Worm (Caenorhabditis elegans) whole organism, L1 larva: ENCODE data around the gene C16C10.9.

Experiments
- C04F5.9 ChIP-seq: sonication (generic microtip); optimal IDR thresholded peaks from 2 replicates; lab custom pipeline; 2016; ENCODE audit warnings: missing genetic modification characterization, missing compliant biosample characterization
- C16A3.4 ChIP-seq: fragments of 150-350 bp; optimal IDR thresholded peaks from 2 replicates; lab custom pipeline; 2014; ENCODE audit warnings: missing biosample characterization, missing genetic modification characterization
- C34B4.2 ChIP-seq: sonication (generic microtip); optimal IDR thresholded peaks from 2 replicates; lab custom pipeline; 2017; ENCODE audit warnings: mild to moderate bottlenecking, missing genetic modification characterization, missing compliant biosample characterization
- F16B12.6 ChIP-seq: fragments of 150-350 bp; optimal IDR thresholded peaks from 2 replicates; lab custom pipeline; 2014; ENCODE audit warnings: missing biosample characterization, missing genetic modification characterization
- Y116A8C.19 ChIP-seq: sonication (generic microtip); optimal IDR thresholded peaks from 2 replicates; lab custom pipeline; 2016; ENCODE audit warnings: missing compliant biosample characterization, missing genetic modification characterization, borderline replicate concordance
- aly-2 ChIP-seq: fragments of 150-350 bp; optimal IDR thresholded peaks from 2 replicates; lab custom pipeline; 2014; ENCODE audit warnings: missing biosample characterization, missing genetic modification characterization
- ama-1 ChIP-seq: fragments of 150-350 bp; optimal IDR thresholded peaks from 2 replicates; lab custom pipeline; 2014
- ceh-63 ChIP-seq: fragments of 200-800 bp; sonication (Bioruptor generic); optimal IDR thresholded peaks from 2 replicates; lab custom pipeline; 2018; ENCODE audit warnings: mild to moderate bottlenecking, missing genetic modification characterization, missing compliant biosample characterization
- ceh-8 ChIP-seq: fragments of 200-800 bp; sonication (Bioruptor generic); optimal IDR thresholded peaks from 2 replicates; lab custom pipeline; 2018; ENCODE audit warnings: mild to moderate bottlenecking, missing genetic modification characterization, moderate library complexity, missing compliant biosample characterization
- ceh-88 ChIP-seq: fragments of 200-800 bp; sonication (Bioruptor generic); IDR thresholded peaks from 2 replicates; pipeline ENCODE4 v1.3.6; 2022; ENCODE audit warnings: missing genetic modification characterization, missing compliant biosample characterization
- ceh-90 ChIP-seq: sonication (generic microtip); optimal IDR thresholded peaks from 2 replicates; lab custom pipeline; 2016; ENCODE audit warnings: missing genetic modification characterization, missing compliant biosample characterization
- efl-1 ChIP-seq, 4 experiments: fragments of 150-350 bp; optimal IDR thresholded peaks in 3 of 4; peaks in 1 of 4; 1 replicate in 1 of 4; 2 replicates in 3 of 4; lab custom pipeline; 2014; ENCODE audit warnings: missing biosample characterization in 2 of 4, missing genetic modification characterization in 2 of 4, missing genetic modification reagents in 2 of 4
- efl-3 ChIP-seq: fragments of 200-800 bp; sonication (Bioruptor generic); optimal IDR thresholded peaks from 2 replicates; lab custom pipeline; 2018; ENCODE audit warnings: mild to moderate bottlenecking, missing genetic modification characterization, missing compliant biosample characterization
- egl-13 ChIP-seq: sonication (generic microtip); optimal IDR thresholded peaks from 2 replicates; lab custom pipeline; 2016; ENCODE audit warnings: missing genotype, missing genetic modification reagents, missing genetic modification characterization, missing compliant biosample characterization
- elt-2 ChIP-seq: sonication (generic microtip); optimal IDR thresholded peaks from 2 replicates; lab custom pipeline; 2016; ENCODE audit warnings: missing genetic modification characterization, mild to moderate bottlenecking, inconsistent platforms, missing compliant biosample characterization, missing genetic modification reagents
- elt-3 ChIP-seq, 6 experiments: fragments of 150-350 bp in 1 of 6; sonication (generic microtip); optimal IDR thresholded peaks; 2 replicates each; lab custom pipeline; 2017 to 2018; ENCODE audit warnings: missing biosample characterization in 6 of 6, missing genetic modification characterization in 6 of 6, inconsistent platforms in 1 of 6
- ets-5 ChIP-seq: fragments of 200-800 bp; sonication (Bioruptor generic); IDR thresholded peaks from 2 replicates; pipeline ENCODE4 v1.3.6; 2022; ENCODE audit warnings: missing genetic modification characterization, missing compliant biosample characterization
- fkh-10 ChIP-seq: sonication (generic microtip); optimal IDR thresholded peaks from 2 replicates; lab custom pipeline; 2017; ENCODE audit warnings: missing biosample characterization, missing genetic modification reagents, missing genetic modification characterization
- fkh-4 ChIP-seq: sonication (generic microtip); optimal IDR thresholded peaks from 2 replicates; lab custom pipeline; 2016; ENCODE audit warnings: missing compliant biosample characterization, missing genetic modification characterization, borderline replicate concordance
- fkh-8 ChIP-seq: sonication (generic microtip); optimal IDR thresholded peaks from 2 replicates; lab custom pipeline; 2016; ENCODE audit warnings: mild to moderate bottlenecking, missing genetic modification characterization, missing compliant biosample characterization
- fos-1 ChIP-seq: fragments of 150-350 bp; optimal IDR thresholded peaks from 2 replicates; lab custom pipeline; 2014; ENCODE audit warnings: missing biosample characterization, missing genetic modification characterization
- grh-1 ChIP-seq: fragments of 200-800 bp; sonication (Bioruptor generic); IDR thresholded peaks from 2 replicates; pipeline ENCODE4 v1.3.6; 2022; ENCODE audit warnings: missing genetic modification reagents, missing genetic modification characterization, missing compliant biosample characterization
- hlh-17 ChIP-seq: fragments of 200-800 bp; sonication (Bioruptor generic); optimal IDR thresholded peaks from 2 replicates; lab custom pipeline; 2018; ENCODE audit warnings: missing genetic modification characterization, mild to moderate bottlenecking, missing compliant biosample characterization, moderate library complexity, borderline replicate concordance
- lin-15B ChIP-seq: fragments of 150-350 bp; sonication (generic microtip); optimal IDR thresholded peaks from 3 replicates; lab custom pipeline; 2014; ENCODE audit warnings: missing biosample characterization, missing genetic modification characterization
- mab-9 ChIP-seq: fragments of 200-800 bp; sonication (Bioruptor generic); IDR thresholded peaks from 2 replicates; pipeline ENCODE4 v1.3.6; 2022; ENCODE audit warnings: missing genetic modification reagents, missing genetic modification characterization, missing compliant biosample characterization
- mdl-1 ChIP-seq, 2 experiments: fragments of 150-350 bp; optimal IDR thresholded peaks; 2 replicates each; lab custom pipeline; 2014 to 2017; ENCODE audit warnings: missing biosample characterization in 2 of 2, missing genetic modification characterization in 2 of 2, inconsistent platforms in 1 of 2
- mef-2 ChIP-seq: fragments of 150-350 bp; optimal IDR thresholded peaks from 2 replicates; lab custom pipeline; 2014; ENCODE audit warnings: missing biosample characterization, missing genetic modification characterization
- mep-1 ChIP-seq: fragments of 150-350 bp; optimal IDR thresholded peaks from 2 replicates; lab custom pipeline; 2014; ENCODE audit warnings: missing biosample characterization, missing genetic modification characterization
- nhr-237 ChIP-seq: fragments of 150-350 bp; optimal IDR thresholded peaks from 2 replicates; lab custom pipeline; 2014; ENCODE audit warnings: missing biosample characterization, missing genetic modification characterization
- nhr-47 ChIP-seq: sonication (generic microtip); optimal IDR thresholded peaks from 2 replicates; lab custom pipeline; 2016; ENCODE audit warnings: mild to moderate bottlenecking, missing genetic modification characterization, moderate library complexity, missing compliant biosample characterization
- nhr-71 ChIP-seq: sonication (generic microtip); optimal IDR thresholded peaks from 2 replicates; lab custom pipeline; 2016; ENCODE audit warnings: mild to moderate bottlenecking, missing genetic modification characterization, moderate library complexity, missing compliant biosample characterization
- nhr-84 ChIP-seq: sonication (generic microtip); optimal IDR thresholded peaks from 2 replicates; lab custom pipeline; 2017; ENCODE audit warnings: missing biosample characterization, missing genetic modification characterization
- nhr-85 ChIP-seq: sonication (generic microtip); peaks from one replicate; lab custom pipeline; 2016; ENCODE audit warnings: missing genetic modification characterization, inconsistent platforms, missing compliant biosample characterization
- nhr-90 ChIP-seq: sonication (generic microtip); optimal IDR thresholded peaks from 2 replicates; lab custom pipeline; 2016; ENCODE audit warnings: mild to moderate bottlenecking, missing genetic modification characterization, missing compliant biosample characterization; ENCODE audit not compliant: poor library complexity
- pax-3 ChIP-seq: fragments of 200-800 bp; sonication (Bioruptor generic); optimal IDR thresholded peaks from 2 replicates; lab custom pipeline; 2018; ENCODE audit warnings: mild to moderate bottlenecking, missing genetic modification characterization, moderate library complexity, missing compliant biosample characterization
- pqm-1 ChIP-seq: sonication (generic microtip); optimal IDR thresholded peaks from 3 replicates; lab custom pipeline; 2017; ENCODE audit warnings: missing biosample characterization, missing genetic modification characterization
- rnt-1 ChIP-seq: sonication (generic microtip); optimal IDR thresholded peaks from 2 replicates; lab custom pipeline; 2016; ENCODE audit warnings: mild to moderate bottlenecking, missing genetic modification characterization, moderate library complexity, missing compliant biosample characterization
- skn-1 ChIP-seq: fragments of 150-350 bp; optimal IDR thresholded peaks from 2 replicates; lab custom pipeline; 2014; ENCODE audit warnings: missing biosample characterization, missing genetic modification characterization
- snpc-4 ChIP-seq: fragments of 150-350 bp; optimal IDR thresholded peaks from 2 replicates; lab custom pipeline; 2014; ENCODE audit warnings: missing biosample characterization, missing genetic modification characterization
- snu-23 ChIP-seq: sonication (generic microtip); optimal IDR thresholded peaks from 2 replicates; lab custom pipeline; 2016; ENCODE audit warnings: missing genetic modification characterization, missing compliant biosample characterization
- sptf-1 ChIP-seq: fragments of 150-350 bp; optimal IDR thresholded peaks from 2 replicates; lab custom pipeline; 2014; ENCODE audit warnings: missing biosample characterization, missing genetic modification characterization
- sup-37 ChIP-seq: fragments of 200-800 bp; sonication (Bioruptor generic); optimal IDR thresholded peaks from 2 replicates; lab custom pipeline; 2018; ENCODE audit warnings: mild to moderate bottlenecking, missing genetic modification characterization, missing compliant biosample characterization
- swsn-7 ChIP-seq: sonication (generic microtip); optimal IDR thresholded peaks from 2 replicates; lab custom pipeline; 2016; ENCODE audit warnings: missing genetic modification characterization, missing compliant biosample characterization
- tlp-1 ChIP-seq: fragments of 150-350 bp; optimal IDR thresholded peaks from 2 replicates; lab custom pipeline; 2014; ENCODE audit warnings: missing biosample characterization, missing genetic modification characterization
- unc-86 ChIP-seq: sonication (generic microtip); optimal IDR thresholded peaks from 2 replicates; lab custom pipeline; 2016; ENCODE audit warnings: missing genetic modification characterization, missing compliant biosample characterization
- unc-98 ChIP-seq: fragments of 200-800 bp; sonication (Bioruptor generic); IDR thresholded peaks from 2 replicates; pipeline ENCODE4 v1.3.6; 2022; ENCODE audit warnings: missing genetic modification characterization, missing compliant biosample characterization
- zag-1 ChIP-seq: fragments of 150-350 bp; optimal IDR thresholded peaks from 2 replicates; lab custom pipeline; 2014; ENCODE audit warnings: missing biosample characterization, missing genetic modification characterization
- zip-4 ChIP-seq: fragments of 200-800 bp; sonication (Bioruptor generic); optimal IDR thresholded peaks from 2 replicates; lab custom pipeline; 2018; ENCODE audit warnings: mild to moderate bottlenecking, missing genetic modification characterization, moderate library complexity, missing compliant biosample characterization
- ztf-11 ChIP-seq, 2 experiments: sonication (generic microtip); optimal IDR thresholded peaks; 2 replicates each; lab custom pipeline; 2016 to 2017; ENCODE audit warnings: missing genetic modification characterization in 2 of 2, missing biosample characterization in 1 of 2, missing compliant biosample characterization in 1 of 2

Gene C16C10.9

DNA sequence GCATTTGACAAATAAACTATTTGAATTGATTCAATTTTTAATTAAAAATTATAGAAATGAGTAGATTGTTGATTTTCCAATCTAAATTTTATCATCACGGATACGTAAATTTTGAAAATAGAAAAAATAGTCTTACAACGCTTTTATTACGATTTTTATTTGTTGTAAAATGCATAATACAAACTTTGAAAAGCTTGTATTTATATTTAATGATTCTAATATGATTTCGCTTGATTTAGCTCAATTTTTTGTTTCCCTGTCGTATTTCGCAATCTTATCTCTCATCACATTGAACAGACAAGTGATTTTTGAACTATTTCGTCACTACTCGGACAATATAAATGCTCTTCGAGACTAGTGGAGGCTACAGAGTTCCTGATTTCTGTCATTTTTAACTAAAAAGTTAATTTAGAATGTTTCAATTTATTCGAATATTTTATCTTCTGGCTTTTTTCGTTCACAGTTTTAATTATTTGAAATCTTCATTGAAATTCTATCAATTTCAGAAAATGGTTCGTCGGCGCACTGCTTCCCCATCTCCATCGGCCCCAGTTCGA, 5.6 kb downstream of the C16C10.9 start, which contains the start of the genes wht-3 and har-1:
TSS of gene wht-3 (minus strand) at position 51 of the 557 bp plus-strand sequence.
TSS of gene har-1 (plus strand) at position 507 of the 557 bp plus-strand sequence.
- TF ChIP-seq pax-3 (tag; lab: Kevin White, UChicago) (no peak), fos-1 (tag; lab: Kevin White, UChicago) (no peak), egl-13 (tag; lab: Kevin White, UChicago) (no peak), nhr-71 (tag; lab: Kevin White, UChicago) (peak; percentile 18), C34B4.2 (tag; lab: Kevin White, UChicago) (no peak), snpc-4 (tag; lab: Kevin White, UChicago) (no peak), zip-4 (GFP tag; lab: Kevin White, UChicago) (peak; percentile 26), ceh-88 (GFP tag; lab: Robert Waterston, UW) (peak; percentile 28; the same call in 1 of the 2 replicates), pqm-1 (no peak), mep-1 (peak; percentile 39), skn-1 (peak; percentile 57), nhr-90 (tag; lab: Kevin White, UChicago) (no peak), hlh-17 (no peak), ceh-63 (GFP tag; lab: Kevin White, UChicago) (no peak), swsn-7 (no peak), nhr-84 (tag; lab: Kevin White, UChicago) (no peak), tlp-1 (tag; lab: Kevin White, UChicago) (no peak), Y116A8C.19 (tag; lab: Kevin White, UChicago) (no peak), unc-86 (tag; lab: Kevin White, UChicago) (no peak), ama-1 (lab: Kevin White, UChicago) (no peak), rnt-1 (tag; lab: Kevin White, UChicago) (no peak), ztf-11 (tag; optimal IDR thresholded peaks at IDR 0.05; lab: Kevin White, UChicago) (no peak), ceh-90 (tag; lab: Kevin White, UChicago) (no peak), nhr-85 (peak; percentile 37), sup-37 (no peak), efl-1 (optimal IDR thresholded peaks at IDR 0.05; lab: Kevin White, UChicago) (peak in 1 of 2 experiments; percentile 3), efl-1 (GFP tag; optimal IDR thresholded peaks at IDR 0.05 in 1 of 2; lab: Kevin White, UChicago) (no peak), unc-98 (GFP tag; lab: Robert Waterston, UW) (no peak), fkh-4 (no peak), lin-15B (tag; lab: Kevin White, UChicago) (no peak), grh-1 (GFP tag; lab: Robert Waterston, UW) (no peak), aly-2 (tag; lab: Kevin White, UChicago) (no peak)

DNA sequence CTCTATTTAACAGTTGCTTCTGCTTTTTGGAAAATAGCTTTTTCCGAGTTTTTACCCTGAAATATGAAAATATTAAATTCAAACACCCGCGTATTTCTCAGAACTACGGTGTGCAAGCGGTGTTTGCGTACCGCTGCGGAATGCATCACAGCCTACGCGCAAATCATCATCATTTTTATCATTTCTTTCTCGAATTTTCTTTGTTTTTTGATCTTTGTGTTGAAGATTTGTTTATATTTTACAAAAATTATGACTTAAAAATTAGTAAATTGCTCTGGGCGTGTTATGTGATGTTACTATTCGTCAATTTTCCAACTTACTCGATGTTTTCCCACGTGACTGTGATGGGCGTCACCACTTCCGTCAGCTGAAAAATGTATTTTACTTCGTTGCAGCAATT, 6.3 kb downstream of the C16C10.9 start:
- TF ChIP-seq ets-5 (GFP tag; lab: Robert Waterston, UW) (no peak), nhr-84 (tag; lab: Kevin White, UChicago) (no peak), nhr-90 (tag; lab: Kevin White, UChicago) (peak; percentile 58), ztf-11 (tag; optimal IDR thresholded peaks at IDR 0.05; lab: Kevin White, UChicago) (no peak), nhr-47 (peak; percentile 78), nhr-85 (peak; percentile 51), C16A3.4 (tag; lab: Kevin White, UChicago) (peak; percentile 76), mdl-1 (tag; optimal IDR thresholded peaks at IDR 0.05; lab: Kevin White, UChicago) (peak in 1 of 2 experiments; percentile 67), zip-4 (GFP tag; lab: Kevin White, UChicago) (peak; percentile 12), F16B12.6 (tag; lab: Kevin White, UChicago) (peak; percentile 97), efl-3 (GFP tag; lab: Kevin White, UChicago) (no peak), elt-3 (tag; optimal IDR thresholded peaks at IDR 0.05; lab: Kevin White, UChicago) (peak in 3 of 6 experiments; percentile 4 to 70 (median 39)), skn-1 (peak; percentile 70), elt-2 (tag; lab: Kevin White, UChicago) (peak; percentile 28), swsn-7 (peak; percentile 73), mab-9 (no peak), fkh-10 (GFP tag; lab: Kevin White, UChicago) (peak; percentile 22), fkh-8 (tag; lab: Kevin White, UChicago) (peak; percentile 76), mef-2 (tag; lab: Kevin White, UChicago) (no peak), ceh-63 (GFP tag; lab: Kevin White, UChicago) (no peak), C04F5.9 (tag; lab: Kevin White, UChicago) (peak; percentile 20), nhr-237 (tag; lab: Kevin White, UChicago) (peak; percentile 54), sptf-1 (no peak), snu-23 (peak; percentile 91), zag-1 (tag; lab: Kevin White, UChicago) (no peak), unc-86 (tag; lab: Kevin White, UChicago) (peak; percentile 50), efl-1 (optimal IDR thresholded peaks at IDR 0.05; lab: Kevin White, UChicago) (peak; percentile 96 to 98), efl-1 (GFP tag; optimal IDR thresholded peaks at IDR 0.05 in 1 of 2; lab: Kevin White, UChicago) (peak; percentile 99 to 100), ceh-8 (GFP tag; lab: Kevin White, UChicago) (no peak), unc-98 (GFP tag; lab: Robert Waterston, UW) (no peak)
